Worm (Caenorhabditis elegans) whole organism, L1 larva: Measurements from ENCODE around the gene ctsa-4.2.

Experiments used
- aly-2 ChIP-seq: fragments of 150-350 bp; optimal IDR thresholded peaks from 2 replicates; lab custom pipeline; 2014; ENCODE audit warnings: missing biosample characterization, missing genetic modification characterization
- ama-1 ChIP-seq: fragments of 150-350 bp; optimal IDR thresholded peaks from 2 replicates; lab custom pipeline; 2014
- ceh-88 ChIP-seq: fragments of 200-800 bp; sonication (Bioruptor generic); IDR thresholded peaks from 2 replicates; pipeline ENCODE4 v1.3.6; 2022; ENCODE audit warnings: missing genetic modification characterization, missing compliant biosample characterization
- fkh-10 ChIP-seq: sonication (generic microtip); optimal IDR thresholded peaks from 2 replicates; lab custom pipeline; 2017; ENCODE audit warnings: missing biosample characterization, missing genetic modification reagents, missing genetic modification characterization
- hlh-4 ChIP-seq: sonication (generic microtip); optimal IDR thresholded peaks from 2 replicates; lab custom pipeline; 2016; ENCODE audit warnings: mild to moderate bottlenecking, missing genetic modification characterization, missing compliant biosample characterization
- nhr-11 ChIP-seq: fragments of 150-350 bp; optimal IDR thresholded peaks from 2 replicates; lab custom pipeline; 2014; ENCODE audit warnings: missing biosample characterization, missing genetic modification characterization
- nhr-28 ChIP-seq: fragments of 150-350 bp; optimal IDR thresholded peaks from 2 replicates; lab custom pipeline; 2014; ENCODE audit warnings: missing biosample characterization, missing genetic modification characterization
- pag-3 ChIP-seq: sonication (generic microtip); optimal IDR thresholded peaks from 2 replicates; lab custom pipeline; 2017; ENCODE audit warnings: missing genetic modification characterization, mild to moderate bottlenecking, missing compliant biosample characterization, antibody characterized with exemption, borderline replicate concordance; ENCODE audit not compliant: insufficient read depth
- rnt-1 ChIP-seq: sonication (generic microtip); optimal IDR thresholded peaks from 2 replicates; lab custom pipeline; 2016; ENCODE audit warnings: mild to moderate bottlenecking, missing genetic modification characterization, moderate library complexity, missing compliant biosample characterization
- unc-62 ChIP-seq: fragments of 150-350 bp; optimal IDR thresholded peaks from 2 replicates; lab custom pipeline; 2014; ENCODE audit warnings: missing biosample characterization, missing genetic modification reagents, missing genetic modification characterization

DNA sequence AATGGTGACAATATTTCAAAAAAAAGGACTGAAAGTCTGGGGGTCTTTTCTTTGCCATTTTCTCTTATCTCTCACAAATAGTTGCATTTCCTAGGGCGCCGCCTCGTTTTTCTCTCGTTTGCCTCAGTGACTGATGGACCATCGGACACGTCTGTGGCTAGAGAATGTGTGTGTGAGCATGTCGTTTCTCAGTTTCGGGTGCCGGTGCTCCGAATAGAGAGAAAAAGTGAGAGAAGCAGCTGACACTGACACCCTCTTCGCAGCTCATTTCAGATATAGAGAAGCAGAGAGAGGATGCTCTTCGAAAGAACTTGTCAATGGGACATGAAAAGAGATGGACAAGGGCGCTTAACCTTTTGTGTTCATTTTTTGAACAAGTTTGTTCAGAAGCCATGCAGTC is 43.5 kb downstream of the ctsa-4.2 start:
- TF ChIP-seq hlh-4 (no peak), aly-2 (tag; lab: Kevin White, UChicago) (no peak), pag-3 (no peak), unc-62 (GFP tag; lab: Kevin White, UChicago) (no peak), nhr-11 (tag; lab: Kevin White, UChicago) (no peak), fkh-10 (GFP tag; lab: Kevin White, UChicago) (no peak), ama-1 (lab: Kevin White, UChicago) (no peak), ceh-88 (GFP tag; lab: Robert Waterston, UW) (no peak), nhr-28 (tag; lab: Kevin White, UChicago) (no peak), rnt-1 (peak; percentile 63)
